Worm (Caenorhabditis elegans): ENCODE data around the gene C34F11.1.

The C34F11.1 gene

ce11 chrII:5174370-5174769, 38.4 kb upstream of the C34F11.1 start, which contains the start of gene C27D6.3:
Gene C27D6.3 (minus strand): TSS chrII:5174470.
- TF ChIP-seq unc-120 (tag; optimal IDR thresholded peaks at IDR 0.05; ENCODE audit: poor library complexity, severe bottlenecking) (no peak), ztf-11 (tag; optimal IDR thresholded peaks at IDR 0.05) (no peak), nhr-28 (tag; optimal IDR thresholded peaks at IDR 0.05) (no peak), hlh-1 (tag; optimal IDR thresholded peaks at IDR 0.05) (no peak), mab-5 (tag; optimal IDR thresholded peaks at IDR 0.05) (no peak), pha-4 (tag; optimal IDR thresholded peaks at IDR 0.05) (no peak), cnd-1 (tag; optimal IDR thresholded peaks at IDR 0.05) (no peak), tbx-8 (GFP tag; optimal IDR thresholded peaks at IDR 0.05) (no peak), nhr-237 (tag; optimal IDR thresholded peaks at IDR 0.05) (no peak), drap-1 (GFP tag; optimal IDR thresholded peaks at IDR 0.05) (no peak), unc-62 (GFP tag; optimal IDR thresholded peaks at IDR 0.05) (no peak), ceh-83 (GFP tag; optimal IDR thresholded peaks at IDR 0.05) (no peak), elt-3 (tag; optimal IDR thresholded peaks at IDR 0.05) (no peak), elt-1 (tag; optimal IDR thresholded peaks at IDR 0.05; ENCODE audit: borderline replicate concordance, insufficient read depth) (no peak), mep-1 (tag; optimal IDR thresholded peaks at IDR 0.05) (no peak), unc-39 (tag; optimal IDR thresholded peaks at IDR 0.05) (no peak), ceh-39 (tag; optimal IDR thresholded peaks at IDR 0.05) (no peak), lin-32 (GFP tag; optimal IDR thresholded peaks at IDR 0.05) (no peak)

- TF ChIP-seq ceh-43 (GFP tag; optimal IDR thresholded peaks at IDR 0.05) (no peak), lin-13 (tag; optimal IDR thresholded peaks at IDR 0.05) (no peak), nhr-12 (tag; optimal IDR thresholded peaks at IDR 0.05) (no peak), pha-4 (tag; optimal IDR thresholded peaks at IDR 0.05) (no peak)
Observed at ce11 chrII:5176934-5177333, 35.8 kb upstream of the C34F11.1 start.

- no peak for TF ChIP-seq blmp-1 (tag; optimal IDR thresholded peaks at IDR 0.05)
- no peak for TF ChIP-seq M03D4.4 (tag; optimal IDR thresholded peaks at IDR 0.05)
- TF ChIP-seq snpc-4 (tag; optimal IDR thresholded peaks at IDR 0.05) = no peak
Observed at ce11 chrII:5177902-5178301, 34.9 kb upstream of the C34F11.1 start, which contains the start of gene C27D6.12. Gene C27D6.12 (minus strand): TSS chrII:5178002.

ce11 chrII:5178609-5179008, 34.2 kb upstream of the C34F11.1 start:
- TF ChIP-seq mep-1 (tag; optimal IDR thresholded peaks at IDR 0.05) = no peak
- no peak for TF ChIP-seq flh-1 (GFP tag; optimal IDR thresholded peaks at IDR 0.05)
- TF ChIP-seq unc-120 (tag; optimal IDR thresholded peaks at IDR 0.05; ENCODE audit: poor library complexity, severe bottlenecking) = no peak
- TF ChIP-seq lin-32 (GFP tag; optimal IDR thresholded peaks at IDR 0.05) = no peak
- TF ChIP-seq tbx-8 (GFP tag; optimal IDR thresholded peaks at IDR 0.05) = no peak
- no peak for TF ChIP-seq bed-3 (GFP tag; optimal IDR thresholded peaks at IDR 0.05)
- TF ChIP-seq nhr-76 (tag; optimal IDR thresholded peaks at IDR 0.05) = no peak
- no peak for TF ChIP-seq elt-3 (tag; optimal IDR thresholded peaks at IDR 0.05)
- TF ChIP-seq ham-2 (GFP tag; optimal IDR thresholded peaks at IDR 0.05) = no peak
- no peak for TF ChIP-seq ces-1 (GFP tag; optimal IDR thresholded peaks at IDR 0.05)
- TF ChIP-seq hlh-1 (tag; optimal IDR thresholded peaks at IDR 0.05) = no peak
- no peak for TF ChIP-seq mls-2 (tag; optimal IDR thresholded peaks at IDR 0.05)
- TF ChIP-seq pha-4 (tag; optimal IDR thresholded peaks at IDR 0.05) = no peak
- TF ChIP-seq blmp-1 (tag; optimal IDR thresholded peaks at IDR 0.05) = no peak
- no peak for TF ChIP-seq nhr-12 (tag; optimal IDR thresholded peaks at IDR 0.05)
- no peak for TF ChIP-seq unc-39 (tag; optimal IDR thresholded peaks at IDR 0.05)
- no peak for TF ChIP-seq nhr-237 (tag; optimal IDR thresholded peaks at IDR 0.05)
- no peak for TF ChIP-seq lin-13 (tag; optimal IDR thresholded peaks at IDR 0.05)
- no peak for TF ChIP-seq cnd-1 (tag; optimal IDR thresholded peaks at IDR 0.05)

- TF ChIP-seq ceh-39 (tag; optimal IDR thresholded peaks at IDR 0.05) (no peak), tbx-8 (GFP tag; optimal IDR thresholded peaks at IDR 0.05) (no peak), nhr-76 (tag; optimal IDR thresholded peaks at IDR 0.05) (no peak), unc-62 (GFP tag; optimal IDR thresholded peaks at IDR 0.05) (no peak), mab-5 (tag; optimal IDR thresholded peaks at IDR 0.05) (no peak), ztf-11 (tag; optimal IDR thresholded peaks at IDR 0.05) (no peak), M03D4.4 (tag; optimal IDR thresholded peaks at IDR 0.05) (no peak)
Observed at ce11 chrII:5180272-5180671, 32.5 kb upstream of the C34F11.1 start.

- TF ChIP-seq unc-120 (tag; optimal IDR thresholded peaks at IDR 0.05; ENCODE audit: poor library complexity, severe bottlenecking) = peak; percentile 80
- no peak for TF ChIP-seq flh-1 (GFP tag; optimal IDR thresholded peaks at IDR 0.05)
- peak; percentile 64 for TF ChIP-seq cnd-1 (tag; optimal IDR thresholded peaks at IDR 0.05)
- no peak for TF ChIP-seq M03D4.4 (tag; optimal IDR thresholded peaks at IDR 0.05)
- TF ChIP-seq ztf-11 (tag; optimal IDR thresholded peaks at IDR 0.05) = peak; percentile 34
- TF ChIP-seq ceh-39 (tag; optimal IDR thresholded peaks at IDR 0.05) = no peak
- TF ChIP-seq sptf-1 (tag; optimal IDR thresholded peaks at IDR 0.05) = peak; percentile 48
- TF ChIP-seq unc-62 (GFP tag; optimal IDR thresholded peaks at IDR 0.05) = peak; percentile 75
- TF ChIP-seq hlh-1 (tag; optimal IDR thresholded peaks at IDR 0.05) = peak; percentile 40
- peak; percentile 76 for TF ChIP-seq elt-1 (tag; optimal IDR thresholded peaks at IDR 0.05; ENCODE audit: borderline replicate concordance, insufficient read depth)
- peak; percentile 58 for TF ChIP-seq elt-3 (tag; optimal IDR thresholded peaks at IDR 0.05)
- no peak for TF ChIP-seq tbx-8 (GFP tag; optimal IDR thresholded peaks at IDR 0.05)
- no peak for TF ChIP-seq nhr-12 (tag; optimal IDR thresholded peaks at IDR 0.05)
- TF ChIP-seq nhr-237 (tag; optimal IDR thresholded peaks at IDR 0.05) = no peak
- TF ChIP-seq bed-3 (GFP tag; optimal IDR thresholded peaks at IDR 0.05) = no peak
- peak; percentile 35 for TF ChIP-seq ham-2 (GFP tag; optimal IDR thresholded peaks at IDR 0.05)
- peak; percentile 71 for TF ChIP-seq ces-1 (GFP tag; optimal IDR thresholded peaks at IDR 0.05)
- no peak for TF ChIP-seq pha-4 (tag; optimal IDR thresholded peaks at IDR 0.05)
- TF ChIP-seq mep-1 (tag; optimal IDR thresholded peaks at IDR 0.05) = peak; percentile 55
- TF ChIP-seq drap-1 (GFP tag; optimal IDR thresholded peaks at IDR 0.05) = peak; percentile 71
- TF ChIP-seq nhr-2 (tag; optimal IDR thresholded peaks at IDR 0.05) = peak; percentile 75
- TF ChIP-seq lsy-2 (tag; optimal IDR thresholded peaks at IDR 0.05) = peak; percentile 17
- TF ChIP-seq ceh-83 (GFP tag; optimal IDR thresholded peaks at IDR 0.05) = no peak
- peak; percentile 57 for TF ChIP-seq mls-2 (tag; optimal IDR thresholded peaks at IDR 0.05)
Observed at ce11 chrII:5181497-5181896, 31.3 kb upstream of the C34F11.1 start.
